Worm (Caenorhabditis elegans) whole organism, mixed stage, embryonic: ENCODE results near the gene Y75B8A.44.

Experiments used
- bed-3 ChIP-seq: fragments of 200-800 bp; sonication (Bioruptor generic); optimal IDR thresholded peaks from 3 replicates; lab custom pipeline; 2018; ENCODE audit warnings: mild to moderate bottlenecking, missing genetic modification characterization, moderate library complexity, missing compliant biosample characterization
- ceh-39 ChIP-seq: fragments of 150-350 bp; optimal IDR thresholded peaks from 2 replicates; lab custom pipeline; 2014; ENCODE audit warnings: missing biosample characterization, missing genetic modification characterization
- ceh-83 ChIP-seq: fragments of 200-800 bp; sonication (Bioruptor generic); optimal IDR thresholded peaks from 2 replicates; lab custom pipeline; 2018; ENCODE audit warnings: mild to moderate bottlenecking, missing genetic modification characterization, missing compliant biosample characterization
- ces-1 ChIP-seq: fragments of 150-350 bp; optimal IDR thresholded peaks from 2 replicates; lab custom pipeline; 2014; ENCODE audit warnings: missing biosample characterization, missing genetic modification reagents, missing genetic modification characterization
- cnd-1 ChIP-seq: fragments of 200-800 bp; sonication (Bioruptor generic); optimal IDR thresholded peaks from 2 replicates; lab custom pipeline; 2018; ENCODE audit warnings: mild to moderate bottlenecking, missing genetic modification characterization, missing compliant biosample characterization
- drap-1 ChIP-seq: fragments of 200-800 bp; sonication (Bioruptor generic); optimal IDR thresholded peaks from 3 replicates; lab custom pipeline; 2018; ENCODE audit warnings: mild to moderate bottlenecking, missing genetic modification characterization, missing compliant biosample characterization
- elt-1 ChIP-seq: sonication (generic microtip); optimal IDR thresholded peaks from 2 replicates; lab custom pipeline; 2017; ENCODE audit warnings: missing genetic modification characterization, mild to moderate bottlenecking, missing compliant biosample characterization, antibody characterized with exemption, moderate library complexity, borderline replicate concordance; ENCODE audit not compliant: insufficient read depth
- elt-3 ChIP-seq: fragments of 150-350 bp; optimal IDR thresholded peaks from 2 replicates; lab custom pipeline; 2014; ENCODE audit warnings: missing biosample characterization, missing genetic modification characterization
- flh-1 ChIP-seq: fragments of 200-800 bp; sonication (Bioruptor generic); optimal IDR thresholded peaks from 2 replicates; lab custom pipeline; 2018; ENCODE audit warnings: mild to moderate bottlenecking, missing genetic modification characterization, moderate library complexity, missing compliant biosample characterization
- hlh-1 ChIP-seq: fragments of 150-350 bp; optimal IDR thresholded peaks from 2 replicates; lab custom pipeline; 2014; ENCODE audit warnings: missing biosample characterization, missing genetic modification reagents, missing genetic modification characterization
- lin-13 ChIP-seq: fragments of 150-350 bp; optimal IDR thresholded peaks from 2 replicates; lab custom pipeline; 2014; ENCODE audit warnings: missing biosample characterization, missing genetic modification characterization
- lin-32 ChIP-seq: fragments of 200-800 bp; sonication (Bioruptor generic); optimal IDR thresholded peaks from 2 replicates; lab custom pipeline; 2018; ENCODE audit warnings: mild to moderate bottlenecking, missing genetic modification characterization, missing compliant biosample characterization
- lsy-2 ChIP-seq: fragments of 150-350 bp; optimal IDR thresholded peaks from 2 replicates; lab custom pipeline; 2014; ENCODE audit warnings: missing biosample characterization, missing genetic modification characterization
- mab-5 ChIP-seq: fragments of 150-350 bp; optimal IDR thresholded peaks from 2 replicates; lab custom pipeline; 2014; ENCODE audit warnings: missing biosample characterization, missing genetic modification characterization
- mep-1 ChIP-seq: fragments of 150-350 bp; optimal IDR thresholded peaks from 2 replicates; lab custom pipeline; 2017; ENCODE audit warnings: missing biosample characterization, missing genetic modification reagents, missing genetic modification characterization, inconsistent platforms
- mls-2 ChIP-seq: sonication (generic microtip); optimal IDR thresholded peaks from 2 replicates; lab custom pipeline; 2016; ENCODE audit warnings: mild to moderate bottlenecking, missing genetic modification characterization, moderate library complexity, missing compliant biosample characterization
- nhr-12 ChIP-seq: fragments of 150-350 bp; optimal IDR thresholded peaks from 2 replicates; lab custom pipeline; 2014; ENCODE audit warnings: missing biosample characterization, missing genetic modification characterization
- nhr-2 ChIP-seq: fragments of 150-350 bp; optimal IDR thresholded peaks from 2 replicates; lab custom pipeline; 2014; ENCODE audit warnings: missing biosample characterization, missing genetic modification characterization
- nhr-237 ChIP-seq: fragments of 150-350 bp; optimal IDR thresholded peaks from 2 replicates; lab custom pipeline; 2014; ENCODE audit warnings: missing biosample characterization, missing genetic modification characterization
- nhr-28 ChIP-seq: fragments of 150-350 bp; optimal IDR thresholded peaks from 2 replicates; lab custom pipeline; 2014; ENCODE audit warnings: missing biosample characterization, missing genetic modification characterization
- pha-4 ChIP-seq: fragments of 150-350 bp; optimal IDR thresholded peaks from 2 replicates; lab custom pipeline; 2018; ENCODE audit warnings: missing biosample characterization, missing genetic modification reagents, missing genetic modification characterization
- sem-2 ChIP-seq: fragments of 200-800 bp; sonication (Bioruptor generic); optimal IDR thresholded peaks from 2 replicates; lab custom pipeline; 2018; ENCODE audit warnings: mild to moderate bottlenecking, missing genetic modification characterization, missing compliant biosample characterization
- snpc-4 ChIP-seq: fragments of 150-350 bp; optimal IDR thresholded peaks from 2 replicates; lab custom pipeline; 2014; ENCODE audit warnings: missing biosample characterization, missing genetic modification characterization
- sptf-1 ChIP-seq: sonication (generic microtip); optimal IDR thresholded peaks from 2 replicates; lab custom pipeline; 2017; ENCODE audit warnings: mild to moderate bottlenecking, missing genetic modification characterization, moderate library complexity, missing compliant biosample characterization
- unc-120 ChIP-seq: sonication (generic microtip); optimal IDR thresholded peaks from 2 replicates; lab custom pipeline; 2017; ENCODE audit warnings: missing genetic modification characterization, missing compliant biosample characterization; ENCODE audit not compliant: poor library complexity, severe bottlenecking
- unc-39 ChIP-seq: fragments of 150-350 bp; optimal IDR thresholded peaks from 2 replicates; lab custom pipeline; 2014; ENCODE audit warnings: missing biosample characterization, missing genetic modification characterization
- unc-62 ChIP-seq: fragments of 150-350 bp; optimal IDR thresholded peaks from 2 replicates; lab custom pipeline; 2014; ENCODE audit warnings: missing biosample characterization, missing genetic modification reagents, missing genetic modification characterization
- zip-8 ChIP-seq: fragments of 150-350 bp; optimal IDR thresholded peaks from 2 replicates; lab custom pipeline; 2014; ENCODE audit warnings: missing biosample characterization, missing genetic modification characterization
- ztf-11 ChIP-seq: fragments of 150-350 bp; optimal IDR thresholded peaks from 2 replicates; lab custom pipeline; 2014; ENCODE audit warnings: missing biosample characterization, missing genetic modification characterization

The Y75B8A.44 gene

ce11 chrIII:12226089-12226682, 31.9 kb downstream of the Y75B8A.44 start, which contains the start of the genes Y75B8A.18 and Y75B8A.19:
Gene Y75B8A.18 (minus strand): TSS chrIII:12226230.
Gene Y75B8A.19 (plus strand): TSS chrIII:12226632.
- TF ChIP-seq mab-5 (tag; lab: Kevin White, UChicago), result no peak
- TF ChIP-seq nhr-28 (tag; lab: Kevin White, UChicago), result no peak
- peak; percentile 6 for TF ChIP-seq nhr-237 (tag; lab: Kevin White, UChicago)
- TF ChIP-seq ceh-39, result peak; percentile 50
- peak; percentile 53 for TF ChIP-seq pha-4
- peak; percentile 28 for TF ChIP-seq lin-13 (tag; lab: Kevin White, UChicago)
- TF ChIP-seq lsy-2 (tag; lab: Kevin White, UChicago), result peak; percentile 40
- no peak for TF ChIP-seq elt-3 (tag; lab: Kevin White, UChicago)
- TF ChIP-seq cnd-1, result peak; percentile 24
- no peak for TF ChIP-seq mls-2 (tag; lab: Kevin White, UChicago)
- peak; percentile 75 for TF ChIP-seq mep-1 (tag; lab: Kevin White, UChicago)
- TF ChIP-seq unc-39 (tag; lab: Kevin White, UChicago), result no peak
- TF ChIP-seq nhr-12, result no peak
- peak; percentile 94 for TF ChIP-seq ces-1 (GFP tag; lab: Kevin White, UChicago)
- no peak for TF ChIP-seq ztf-11
- no peak for TF ChIP-seq bed-3 (GFP tag; lab: Kevin White, UChicago)
- no peak for TF ChIP-seq lin-32 (GFP tag; lab: Kevin White, UChicago)
- TF ChIP-seq hlh-1 (tag; lab: Kevin White, UChicago), result peak; percentile 54
- no peak for TF ChIP-seq unc-120 (tag; lab: Kevin White, UChicago)
- TF ChIP-seq elt-1, result no peak
- no peak for TF ChIP-seq snpc-4 (tag; lab: Kevin White, UChicago)

- TF ChIP-seq nhr-2 (tag; lab: Kevin White, UChicago) (no peak), unc-39 (tag; lab: Kevin White, UChicago) (no peak), ceh-39 (no peak), bed-3 (GFP tag; lab: Kevin White, UChicago) (no peak), flh-1 (GFP tag; lab: Kevin White, UChicago) (no peak), nhr-237 (tag; lab: Kevin White, UChicago) (no peak), mls-2 (tag; lab: Kevin White, UChicago) (no peak), unc-120 (tag; lab: Kevin White, UChicago) (no peak), snpc-4 (tag; lab: Kevin White, UChicago) (no peak)
These were observed 33.6 kb downstream of the Y75B8A.44 start for ce11 chrIII:12227935-12228334.

- TF ChIP-seq unc-120 (tag; lab: Kevin White, UChicago) (no peak), ceh-83 (GFP tag; lab: Kevin White, UChicago) (no peak), zip-8 (tag; lab: Kevin White, UChicago) (no peak), hlh-1 (tag; lab: Kevin White, UChicago) (no peak), mls-2 (tag; lab: Kevin White, UChicago) (no peak)
These were observed 35.9 kb downstream of the Y75B8A.44 start for ce11 chrIII:12230195-12230594.

ce11 chrIII:12231539-12231938, 37.2 kb downstream of the Y75B8A.44 start:
- TF ChIP-seq bed-3 (GFP tag; lab: Kevin White, UChicago) (no peak), unc-39 (tag; lab: Kevin White, UChicago) (no peak), elt-1 (no peak), lin-13 (tag; lab: Kevin White, UChicago) (no peak), sem-2 (GFP tag; lab: Kevin White, UChicago) (no peak), zip-8 (tag; lab: Kevin White, UChicago) (no peak), nhr-237 (tag; lab: Kevin White, UChicago) (no peak), lin-32 (GFP tag; lab: Kevin White, UChicago) (no peak), nhr-28 (tag; lab: Kevin White, UChicago) (no peak), unc-120 (tag; lab: Kevin White, UChicago) (no peak), unc-62 (GFP tag; lab: Kevin White, UChicago) (no peak), nhr-12 (no peak), lsy-2 (tag; lab: Kevin White, UChicago) (no peak), drap-1 (no peak), sptf-1 (tag; lab: Kevin White, UChicago) (no peak), mab-5 (tag; lab: Kevin White, UChicago) (no peak)

- TF ChIP-seq lin-32 (GFP tag; lab: Kevin White, UChicago) (peak; percentile 40), unc-39 (tag; lab: Kevin White, UChicago) (no peak), lsy-2 (tag; lab: Kevin White, UChicago) (peak; percentile 17), sptf-1 (tag; lab: Kevin White, UChicago) (peak; percentile 51), drap-1 (no peak), mls-2 (tag; lab: Kevin White, UChicago) (no peak)
These were observed 39.2 kb downstream of the Y75B8A.44 start for ce11 chrIII:12233493-12233892.
